Worm (Caenorhabditis elegans) whole organism, L1 larva: ENCODE data around the gene dpf-2.

Experiments
- C04F5.9 ChIP-seq: sonication (generic microtip); optimal IDR thresholded peaks from 2 replicates; lab custom pipeline; 2016; ENCODE audit warnings: missing genetic modification characterization, missing compliant biosample characterization
- C16A3.4 ChIP-seq: fragments of 150-350 bp; optimal IDR thresholded peaks from 2 replicates; lab custom pipeline; 2014; ENCODE audit warnings: missing biosample characterization, missing genetic modification characterization
- C34B4.2 ChIP-seq: sonication (generic microtip); optimal IDR thresholded peaks from 2 replicates; lab custom pipeline; 2017; ENCODE audit warnings: mild to moderate bottlenecking, missing genetic modification characterization, missing compliant biosample characterization
- F16B12.6 ChIP-seq: fragments of 150-350 bp; optimal IDR thresholded peaks from 2 replicates; lab custom pipeline; 2014; ENCODE audit warnings: missing biosample characterization, missing genetic modification characterization
- Y116A8C.19 ChIP-seq: sonication (generic microtip); optimal IDR thresholded peaks from 2 replicates; lab custom pipeline; 2016; ENCODE audit warnings: missing compliant biosample characterization, missing genetic modification characterization, borderline replicate concordance
- aha-1 ChIP-seq: fragments of 150-350 bp; optimal IDR thresholded peaks from 2 replicates; lab custom pipeline; 2014; ENCODE audit warnings: missing biosample characterization, missing genetic modification characterization
- aly-2 ChIP-seq: fragments of 150-350 bp; optimal IDR thresholded peaks from 2 replicates; lab custom pipeline; 2014; ENCODE audit warnings: missing biosample characterization, missing genetic modification characterization
- ama-1 ChIP-seq: fragments of 150-350 bp; optimal IDR thresholded peaks from 2 replicates; lab custom pipeline; 2014
- blmp-1 ChIP-seq: fragments of 150-350 bp; optimal IDR thresholded peaks from 2 replicates; lab custom pipeline; 2014; ENCODE audit warnings: missing biosample characterization, missing genetic modification characterization
- ceh-8 ChIP-seq: fragments of 200-800 bp; sonication (Bioruptor generic); optimal IDR thresholded peaks from 2 replicates; lab custom pipeline; 2018; ENCODE audit warnings: mild to moderate bottlenecking, missing genetic modification characterization, moderate library complexity, missing compliant biosample characterization
- ceh-82 ChIP-seq, 3 experiments: fragments of 150-350 bp in 1 of 3; sonication (generic microtip) in 2 of 3; optimal IDR thresholded peaks; 2 replicates each; lab custom pipeline; 2014 to 2017; ENCODE audit warnings: missing biosample characterization in 3 of 3, missing genetic modification characterization in 3 of 3
- ceh-90 ChIP-seq: sonication (generic microtip); optimal IDR thresholded peaks from 2 replicates; lab custom pipeline; 2016; ENCODE audit warnings: missing genetic modification characterization, missing compliant biosample characterization
- dpl-1 ChIP-seq, 3 experiments: fragments of 150-350 bp in 2 of 3; sonication (generic microtip) in 1 of 3; optimal IDR thresholded peaks; 2 replicates each; lab custom pipeline; 2014 to 2017; ENCODE audit warnings: missing biosample characterization in 3 of 3, missing genetic modification characterization in 3 of 3, missing genetic modification reagents in 3 of 3
- egl-27 ChIP-seq, 2 experiments: fragments of 150-350 bp in 1 of 2; sonication (generic microtip); optimal IDR thresholded peaks; 3 replicates each; lab custom pipeline; 2017 to 2018; ENCODE audit warnings: missing biosample characterization in 2 of 2, missing genetic modification characterization in 2 of 2, missing genetic modification reagents in 2 of 2
- elt-3 ChIP-seq, 6 experiments: fragments of 150-350 bp in 1 of 6; sonication (generic microtip); optimal IDR thresholded peaks; 2 replicates each; lab custom pipeline; 2017 to 2018; ENCODE audit warnings: missing biosample characterization in 6 of 6, missing genetic modification characterization in 6 of 6, inconsistent platforms in 1 of 6
- fkh-10 ChIP-seq: sonication (generic microtip); optimal IDR thresholded peaks from 2 replicates; lab custom pipeline; 2017; ENCODE audit warnings: missing biosample characterization, missing genetic modification reagents, missing genetic modification characterization
- fkh-4 ChIP-seq: sonication (generic microtip); optimal IDR thresholded peaks from 2 replicates; lab custom pipeline; 2016; ENCODE audit warnings: missing compliant biosample characterization, missing genetic modification characterization, borderline replicate concordance
- fos-1 ChIP-seq: fragments of 150-350 bp; optimal IDR thresholded peaks from 2 replicates; lab custom pipeline; 2014; ENCODE audit warnings: missing biosample characterization, missing genetic modification characterization
- grh-1 ChIP-seq: fragments of 200-800 bp; sonication (Bioruptor generic); IDR thresholded peaks from 2 replicates; pipeline ENCODE4 v1.3.6; 2022; ENCODE audit warnings: missing genetic modification reagents, missing genetic modification characterization, missing compliant biosample characterization
- hlh-4 ChIP-seq: sonication (generic microtip); optimal IDR thresholded peaks from 2 replicates; lab custom pipeline; 2016; ENCODE audit warnings: mild to moderate bottlenecking, missing genetic modification characterization, missing compliant biosample characterization
- irx-1 ChIP-seq: sonication (generic microtip); optimal IDR thresholded peaks from 2 replicates; lab custom pipeline; 2016; ENCODE audit warnings: missing genetic modification characterization, missing compliant biosample characterization
- isw-1 ChIP-seq: fragments of 200-800 bp; sonication (Bioruptor generic); IDR thresholded peaks from 2 replicates; pipeline ENCODE4 v1.3.6; 2022; ENCODE audit warnings: missing genetic modification characterization, missing compliant biosample characterization
- jun-1 ChIP-seq: fragments of 150-350 bp; optimal IDR thresholded peaks from 2 replicates; lab custom pipeline; 2014; ENCODE audit warnings: missing biosample characterization, missing genetic modification reagents, missing genetic modification characterization
- lin-35 ChIP-seq, 2 experiments: fragments of 150-350 bp; optimal IDR thresholded peaks; 2 replicates each; lab custom pipeline; 2014; ENCODE audit warnings: missing biosample characterization in 2 of 2, missing genetic modification characterization in 2 of 2, missing genetic modification reagents in 2 of 2
- lir-3 ChIP-seq: sonication (generic microtip); optimal IDR thresholded peaks from 2 replicates; lab custom pipeline; 2016; ENCODE audit warnings: mild to moderate bottlenecking, missing genetic modification characterization, moderate library complexity, missing compliant biosample characterization; ENCODE audit not compliant: poor library complexity
- lsy-2 ChIP-seq, 2 experiments: fragments of 150-350 bp; optimal IDR thresholded peaks; 2 replicates each; lab custom pipeline; 2014; ENCODE audit warnings: missing biosample characterization in 2 of 2, missing genetic modification characterization in 2 of 2
- mab-9 ChIP-seq: fragments of 200-800 bp; sonication (Bioruptor generic); IDR thresholded peaks from 2 replicates; pipeline ENCODE4 v1.3.6; 2022; ENCODE audit warnings: missing genetic modification reagents, missing genetic modification characterization, missing compliant biosample characterization
- nhr-11 ChIP-seq: fragments of 150-350 bp; optimal IDR thresholded peaks from 2 replicates; lab custom pipeline; 2014; ENCODE audit warnings: missing biosample characterization, missing genetic modification characterization
- nhr-12 ChIP-seq: sonication (generic microtip); optimal IDR thresholded peaks from 2 replicates; lab custom pipeline; 2017; ENCODE audit warnings: missing biosample characterization, missing genetic modification characterization
- nhr-19 ChIP-seq: fragments of 200-800 bp; sonication (Bioruptor generic); conservative IDR thresholded peaks from 2 replicates; pipeline ENCODE4 v1.3.6; 2022; ENCODE audit warnings: missing genetic modification characterization, missing compliant biosample characterization
- nhr-20 ChIP-seq: sonication (generic microtip); optimal IDR thresholded peaks from 2 replicates; lab custom pipeline; 2016; ENCODE audit warnings: mild to moderate bottlenecking, missing genetic modification characterization, missing compliant biosample characterization
- nhr-237 ChIP-seq: fragments of 150-350 bp; optimal IDR thresholded peaks from 2 replicates; lab custom pipeline; 2014; ENCODE audit warnings: missing biosample characterization, missing genetic modification characterization
- nhr-28 ChIP-seq: fragments of 150-350 bp; optimal IDR thresholded peaks from 2 replicates; lab custom pipeline; 2014; ENCODE audit warnings: missing biosample characterization, missing genetic modification characterization
- nhr-71 ChIP-seq: sonication (generic microtip); optimal IDR thresholded peaks from 2 replicates; lab custom pipeline; 2016; ENCODE audit warnings: mild to moderate bottlenecking, missing genetic modification characterization, moderate library complexity, missing compliant biosample characterization
- nhr-76 ChIP-seq: sonication (generic microtip); optimal IDR thresholded peaks from 2 replicates; lab custom pipeline; 2017; ENCODE audit warnings: missing biosample characterization, missing genetic modification characterization
- nhr-85 ChIP-seq: sonication (generic microtip); peaks from one replicate; lab custom pipeline; 2016; ENCODE audit warnings: missing genetic modification characterization, inconsistent platforms, missing compliant biosample characterization
- pag-3 ChIP-seq: sonication (generic microtip); optimal IDR thresholded peaks from 2 replicates; lab custom pipeline; 2017; ENCODE audit warnings: missing genetic modification characterization, mild to moderate bottlenecking, missing compliant biosample characterization, antibody characterized with exemption, borderline replicate concordance; ENCODE audit not compliant: insufficient read depth
- pax-3 ChIP-seq: fragments of 200-800 bp; sonication (Bioruptor generic); optimal IDR thresholded peaks from 2 replicates; lab custom pipeline; 2018; ENCODE audit warnings: mild to moderate bottlenecking, missing genetic modification characterization, moderate library complexity, missing compliant biosample characterization
- pqm-1 ChIP-seq: sonication (generic microtip); optimal IDR thresholded peaks from 3 replicates; lab custom pipeline; 2017; ENCODE audit warnings: missing biosample characterization, missing genetic modification characterization
- rnt-1 ChIP-seq: sonication (generic microtip); optimal IDR thresholded peaks from 2 replicates; lab custom pipeline; 2016; ENCODE audit warnings: mild to moderate bottlenecking, missing genetic modification characterization, moderate library complexity, missing compliant biosample characterization
- skn-1 ChIP-seq: fragments of 150-350 bp; optimal IDR thresholded peaks from 2 replicates; lab custom pipeline; 2014; ENCODE audit warnings: missing biosample characterization, missing genetic modification characterization
- snpc-4 ChIP-seq: fragments of 150-350 bp; optimal IDR thresholded peaks from 2 replicates; lab custom pipeline; 2014; ENCODE audit warnings: missing biosample characterization, missing genetic modification characterization
- snu-23 ChIP-seq: sonication (generic microtip); optimal IDR thresholded peaks from 2 replicates; lab custom pipeline; 2016; ENCODE audit warnings: missing genetic modification characterization, missing compliant biosample characterization
- sptf-1 ChIP-seq: fragments of 150-350 bp; optimal IDR thresholded peaks from 2 replicates; lab custom pipeline; 2014; ENCODE audit warnings: missing biosample characterization, missing genetic modification characterization
- swsn-7 ChIP-seq: sonication (generic microtip); optimal IDR thresholded peaks from 2 replicates; lab custom pipeline; 2016; ENCODE audit warnings: missing genetic modification characterization, missing compliant biosample characterization
- tlp-1 ChIP-seq: fragments of 150-350 bp; optimal IDR thresholded peaks from 2 replicates; lab custom pipeline; 2014; ENCODE audit warnings: missing biosample characterization, missing genetic modification characterization
- unc-130 ChIP-seq: fragments of 150-350 bp; optimal IDR thresholded peaks from 2 replicates; lab custom pipeline; 2017; ENCODE audit warnings: missing biosample characterization, missing genetic modification characterization, inconsistent platforms
- unc-30 ChIP-seq: sonication (generic microtip); optimal IDR thresholded peaks from 2 replicates; lab custom pipeline; 2017; ENCODE audit warnings: missing biosample characterization, missing genetic modification characterization
- unc-62 ChIP-seq: fragments of 150-350 bp; optimal IDR thresholded peaks from 2 replicates; lab custom pipeline; 2014; ENCODE audit warnings: missing biosample characterization, missing genetic modification reagents, missing genetic modification characterization
- unc-86 ChIP-seq: sonication (generic microtip); optimal IDR thresholded peaks from 2 replicates; lab custom pipeline; 2016; ENCODE audit warnings: missing genetic modification characterization, missing compliant biosample characterization

dpf-2 gene

ce11 chrX:14812061-14812460 is 19.6 kb upstream of the dpf-2 start, which contains the start of gene T04C10.3:
Gene T04C10.3, plus strand, starts transcription at chrX:14812361.
- no peak for TF ChIP-seq nhr-76 (tag; lab: Kevin White, UChicago)
- no peak for TF ChIP-seq nhr-12 (tag; lab: Kevin White, UChicago)
- no peak for TF ChIP-seq aly-2 (tag; lab: Kevin White, UChicago)
- TF ChIP-seq hlh-4 (tag; lab: Kevin White, UChicago) = no peak
- TF ChIP-seq pax-3 (tag; lab: Kevin White, UChicago) = no peak
- TF ChIP-seq irx-1 = no peak
- no peak for TF ChIP-seq ceh-90 (tag; lab: Kevin White, UChicago)
- TF ChIP-seq unc-62 (GFP tag; lab: Kevin White, UChicago) = no peak
- no peak for TF ChIP-seq nhr-28 (tag; lab: Kevin White, UChicago)
- no peak for TF ChIP-seq grh-1 (GFP tag; lab: Robert Waterston, UW)
- no peak for TF ChIP-seq fkh-4 (tag; lab: Kevin White, UChicago)
- TF ChIP-seq skn-1 (tag; lab: Kevin White, UChicago) = no peak
- no peak for TF ChIP-seq blmp-1 (tag; lab: Kevin White, UChicago)
- TF ChIP-seq aha-1 (tag; lab: Kevin White, UChicago) = no peak

ce11 chrX:14813398-14813797 is 18.2 kb upstream of the dpf-2 start:
- TF ChIP-seq nhr-20 (tag; lab: Kevin White, UChicago) (peak; percentile 79), sptf-1 (tag; lab: Kevin White, UChicago) (no peak), irx-1 (peak; percentile 90), C34B4.2 (no peak), swsn-7 (tag; lab: Kevin White, UChicago) (peak; percentile 79), aha-1 (tag; lab: Kevin White, UChicago) (no peak), pag-3 (no peak), fos-1 (tag; lab: Kevin White, UChicago) (peak; percentile 92), nhr-237 (tag; lab: Kevin White, UChicago) (no peak), unc-30 (tag; lab: Kevin White, UChicago) (no peak), lsy-2 (tag; optimal IDR thresholded peaks at IDR 0.05; lab: Kevin White, UChicago) (peak; percentile 78 to 79), ceh-82 (tag; optimal IDR thresholded peaks at IDR 0.05; lab: Kevin White, UChicago) (peak; percentile 78 to 86 (median 86)), snpc-4 (tag; lab: Kevin White, UChicago) (peak; percentile 80), fkh-10 (GFP tag; lab: Kevin White, UChicago) (peak; percentile 66), nhr-19 (GFP tag; lab: Robert Waterston, UW) (peak; percentile 88), elt-3 (tag; optimal IDR thresholded peaks at IDR 0.05; lab: Kevin White, UChicago) (peak in 2 of 6 experiments; percentile 3 to 73), nhr-71 (peak; percentile 86), rnt-1 (peak; percentile 87), nhr-76 (tag; lab: Kevin White, UChicago) (no peak), mab-9 (GFP tag; lab: Robert Waterston, UW) (peak; percentile 79), F16B12.6 (tag; lab: Kevin White, UChicago) (no peak), lir-3 (peak; percentile 66), pax-3 (tag; lab: Kevin White, UChicago) (peak; percentile 72), ceh-8 (GFP tag; lab: Kevin White, UChicago) (peak; percentile 87), lin-35 (GFP tag; optimal IDR thresholded peaks at IDR 0.05; lab: Kevin White, UChicago) (peak; percentile 20 to 80), C16A3.4 (peak; percentile 81), ceh-90 (tag; lab: Kevin White, UChicago) (peak; percentile 29), unc-62 (GFP tag; lab: Kevin White, UChicago) (no peak), isw-1 (peak; percentile 40), unc-86 (tag; lab: Kevin White, UChicago) (peak; percentile 55), ama-1 (lab: Kevin White, UChicago) (no peak), tlp-1 (no peak), C04F5.9 (peak; percentile 23), dpl-1 (GFP tag; optimal IDR thresholded peaks at IDR 0.05; lab: Kevin White, UChicago) (peak in 2 of 3 experiments; percentile 35 to 44), jun-1 (tag; lab: Kevin White, UChicago) (peak; percentile 86), Y116A8C.19 (tag; lab: Kevin White, UChicago) (no peak), unc-130 (tag; lab: Kevin White, UChicago) (no peak), snu-23 (peak; percentile 91), nhr-11 (tag; lab: Kevin White, UChicago) (peak; percentile 64), aly-2 (tag; lab: Kevin White, UChicago) (peak; percentile 75), hlh-4 (tag; lab: Kevin White, UChicago) (no peak), egl-27 (tag; optimal IDR thresholded peaks at IDR 0.05; lab: Kevin White, UChicago) (peak in 1 of 2 experiments; percentile 3), nhr-85 (tag; lab: Kevin White, UChicago) (peak; percentile 73), pqm-1 (no peak)
